Fruit fly (Drosophila melanogaster) whole organism, embryonic: ENCODE measurements around the gene APP-BP1.
A peak's percentile ranks its signal among the peaks of the same experiment; 100 is the strongest.

ENCODE experiments used
- CG13624 ChIP-seq: fragments of 200-800 bp; sonication (Bioruptor generic); optimal IDR thresholded peaks from 2 replicates; lab custom pipeline; 2016; ENCODE audit warnings: missing biosample characterization, missing genetic modification characterization
- CG14050 ChIP-seq: fragments of 200-800 bp; sonication (Bioruptor generic); IDR thresholded peaks from 3 replicates; pipeline ENCODE4 v1.3.6; 2022; ENCODE audit warnings: missing biosample characterization, missing genetic modification characterization
- CG14860 ChIP-seq: fragments of 200-800 bp; sonication (Bioruptor generic); IDR thresholded peaks from 3 replicates; pipeline ENCODE4 v1.3.6; 2022; ENCODE audit warnings: missing biosample characterization, missing genetic modification characterization; ENCODE audit not compliant: partially characterized antibody
- CG17186 ChIP-seq: fragments of 200-800 bp; sonication (Bioruptor generic); optimal IDR thresholded peaks from 3 replicates; lab custom pipeline; 2017; ENCODE audit warnings: missing biosample characterization, missing genetic modification reagents, missing genetic modification characterization
- CG17359 ChIP-seq: fragments of 200-800 bp; sonication (Bioruptor generic); optimal IDR thresholded peaks from 3 replicates; lab custom pipeline; 2018; ENCODE audit warnings: missing biosample characterization, mild to moderate bottlenecking, missing genetic modification characterization, moderate library complexity
- CG18476 ChIP-seq: fragments of 200-800 bp; sonication (Bioruptor generic); optimal IDR thresholded peaks from 2 replicates; lab custom pipeline; 2016; ENCODE audit warnings: missing biosample characterization, mild to moderate bottlenecking, missing genetic modification characterization
- CG3065 ChIP-seq: fragments of 200-800 bp; sonication (Bioruptor generic); optimal IDR thresholded peaks from 2 replicates; lab custom pipeline; 2016; ENCODE audit warnings: missing biosample characterization, missing genetic modification characterization
- CG32532 ChIP-seq: fragments of 200-800 bp; sonication (Bioruptor generic); IDR thresholded peaks from 2 replicates; pipeline ENCODE4 v1.3.6; 2022; ENCODE audit warnings: missing biosample characterization, missing genetic modification characterization
- CG42726 ChIP-seq: fragments of 200-800 bp; sonication (Bioruptor generic); IDR thresholded peaks from 2 replicates; pipeline ENCODE4 v1.3.6; 2022; ENCODE audit warnings: missing biosample characterization, missing genetic modification characterization; ENCODE audit not compliant: partially characterized antibody
- CG4328 ChIP-seq: fragments of 200-800 bp; sonication (Bioruptor generic); optimal IDR thresholded peaks from 3 replicates; lab custom pipeline; 2017; ENCODE audit warnings: missing biosample characterization, missing genetic modification reagents, missing genetic modification characterization
- CG4404 ChIP-seq: fragments of 200-800 bp; sonication (Bioruptor generic); IDR thresholded peaks from 2 replicates; pipeline ENCODE4 v1.3.6; 2022; ENCODE audit warnings: missing biosample characterization, missing genetic modification characterization
- CG4730 ChIP-seq: fragments of 200-800 bp; sonication (Bioruptor generic); IDR thresholded peaks from 2 replicates; pipeline ENCODE4 v1.3.6; 2022; ENCODE audit warnings: missing biosample characterization, missing genetic modification characterization
- CG6791 ChIP-seq: fragments of 200-800 bp; sonication (Bioruptor generic); IDR thresholded peaks from 3 replicates; pipeline ENCODE4 v1.3.6; 2022; ENCODE audit warnings: missing biosample characterization, missing genetic modification characterization; ENCODE audit not compliant: partially characterized antibody
- CG8089 ChIP-seq: fragments of 200-800 bp; sonication (Bioruptor generic); optimal IDR thresholded peaks from 3 replicates; lab custom pipeline; 2016; ENCODE audit warnings: missing biosample characterization, missing genetic modification characterization
- CG8290 ChIP-seq, 3 experiments: fragments of 200-800 bp; sonication (Bioruptor generic); optimal IDR thresholded peaks; 2 replicates each; lab custom pipeline; 2016 to 2019; ENCODE audit warnings: missing biosample characterization in 3 of 3, missing genetic modification characterization in 3 of 3, mild to moderate bottlenecking in 2 of 3, moderate library complexity in 1 of 3
- CG8478 ChIP-seq: fragments of >200 bp; optimal IDR thresholded peaks from 2 replicates; lab custom pipeline; 2018
- CG9437 ChIP-seq: fragments of 200-800 bp; sonication (Bioruptor generic); optimal IDR thresholded peaks from 2 replicates; lab custom pipeline; 2018; ENCODE audit warnings: missing biosample characterization, mild to moderate bottlenecking, missing genetic modification characterization
- Dbx ChIP-seq: fragments of 200-800 bp; sonication (Bioruptor generic); IDR thresholded peaks from 3 replicates; pipeline ENCODE4 v1.3.6; 2022; ENCODE audit warnings: missing biosample characterization, missing genetic modification characterization
- HLH54F ChIP-seq: fragments of 200-800 bp; sonication (Bioruptor generic); optimal IDR thresholded peaks from 3 replicates; lab custom pipeline; 2016; ENCODE audit warnings: missing biosample characterization, missing genetic modification characterization
- Hmr ChIP-seq: fragments of 200-800 bp; sonication (Bioruptor generic); optimal IDR thresholded peaks from 3 replicates; lab custom pipeline; 2017; ENCODE audit warnings: mild to moderate bottlenecking, missing biosample characterization, missing genetic modification reagents, missing genetic modification characterization
- Hmx ChIP-seq: fragments of 200-800 bp; sonication (Bioruptor generic); optimal IDR thresholded peaks from 2 replicates; lab custom pipeline; 2016; ENCODE audit warnings: missing biosample characterization, missing genetic modification characterization
- Hr39 ChIP-seq: fragments of >200 bp; optimal IDR thresholded peaks from 2 replicates; lab custom pipeline; 2017
- Med ChIP-seq: fragments of 200-800 bp; sonication (Bioruptor generic); peaks from one replicate; lab custom pipeline; 2016; ENCODE audit warnings: missing biosample characterization, missing genetic modification characterization, mild to moderate bottlenecking, inconsistent platforms, moderate library complexity
- Mrtf ChIP-seq: fragments of 200-800 bp; sonication (Bioruptor generic); IDR thresholded peaks from 3 replicates; pipeline ENCODE4 v1.3.6; 2022; ENCODE audit warnings: missing biosample characterization, missing genetic modification characterization
- NK7.1 ChIP-seq: fragments of 200-800 bp; sonication (Bioruptor generic); optimal IDR thresholded peaks from 3 replicates; lab custom pipeline; 2016; ENCODE audit warnings: missing biosample characterization, missing genetic modification characterization
- Optix ChIP-seq: fragments of 200-800 bp; sonication (Bioruptor generic); IDR thresholded peaks from 3 replicates; pipeline ENCODE4 v1.3.6; 2022; ENCODE audit warnings: missing biosample characterization, missing genetic modification characterization
- Ptx1 ChIP-seq: fragments of 200-800 bp; sonication (Bioruptor generic); IDR thresholded peaks from 2 replicates; pipeline ENCODE4 v1.3.6; 2022; ENCODE audit warnings: missing biosample characterization, missing genetic modification characterization
- Ravus ChIP-seq: fragments of 200-800 bp; sonication (Bioruptor generic); IDR thresholded peaks from 2 replicates; pipeline ENCODE4 v1.3.6; 2022; ENCODE audit warnings: missing biosample characterization, missing genetic modification characterization
- ato ChIP-seq: fragments of 200-800 bp; sonication (Bioruptor generic); IDR thresholded peaks from 2 replicates; pipeline ENCODE4 v1.3.6; 2022; ENCODE audit warnings: missing biosample characterization, missing genetic modification characterization; ENCODE audit not compliant: partially characterized antibody
- btn ChIP-seq: fragments of 200-800 bp; sonication (Bioruptor generic); optimal IDR thresholded peaks from 2 replicates; lab custom pipeline; 2016; ENCODE audit warnings: missing biosample characterization, missing genetic modification characterization
- cato ChIP-seq: fragments of 200-800 bp; sonication (Bioruptor generic); optimal IDR thresholded peaks from 2 replicates; lab custom pipeline; 2016; ENCODE audit warnings: missing biosample characterization, missing genetic modification characterization, borderline replicate concordance
- ci ChIP-seq: fragments of 200-800 bp; sonication (Bioruptor generic); IDR thresholded peaks from 3 replicates; pipeline ENCODE4 v1.3.6; 2022; ENCODE audit warnings: missing biosample characterization, missing genetic modification characterization
- corto ChIP-seq: fragments of 200-800 bp; sonication (Bioruptor generic); optimal IDR thresholded peaks from 2 replicates; lab custom pipeline; 2016; ENCODE audit warnings: missing biosample characterization, mild to moderate bottlenecking, missing genetic modification characterization, moderate library complexity
- fd102C ChIP-seq: fragments of 200-800 bp; sonication (Bioruptor generic); optimal IDR thresholded peaks from 2 replicates; lab custom pipeline; 2018; ENCODE audit warnings: missing biosample characterization, mild to moderate bottlenecking, missing genetic modification characterization, moderate library complexity
- ftz-f1 ChIP-seq: fragments of 200-800 bp; sonication (Bioruptor generic); optimal IDR thresholded peaks from 2 replicates; lab custom pipeline; 2016; ENCODE audit warnings: missing biosample characterization, missing genetic modification characterization
- her ChIP-seq: fragments of 200-800 bp; sonication (Bioruptor generic); optimal IDR thresholded peaks from 2 replicates; lab custom pipeline; 2016; ENCODE audit warnings: missing biosample characterization, missing genetic modification characterization
- lmd ChIP-seq: fragments of 200-800 bp; sonication (Bioruptor generic); IDR thresholded peaks from 2 replicates; pipeline ENCODE4 v1.3.6; 2022; ENCODE audit warnings: missing biosample characterization, missing genetic modification characterization
- lola ChIP-seq, 3 experiments: fragments of >200 bp in 2 of 3; fragments of 200-800 bp in 1 of 3; sonication (Bioruptor generic) in 1 of 3; optimal IDR thresholded peaks; 2 replicates each; lab custom pipeline; 2017 to 2019; ENCODE audit warnings: missing biosample characterization in 3 of 3, missing genetic modification characterization in 3 of 3, mild to moderate bottlenecking in 1 of 3, moderate library complexity in 1 of 3
- lov ChIP-seq, 2 experiments: fragments of 200-800 bp in 1 of 2; fragments of >200 bp in 1 of 2; sonication (Bioruptor generic) in 1 of 2; IDR thresholded peaks in 1 of 2; optimal IDR thresholded peaks in 1 of 2; 2 replicates in 1 of 2; 3 replicates in 1 of 2; pipeline versions ENCODE4 v1.3.6 to Lab custom; 2017 to 2022; ENCODE audit warnings: missing biosample characterization in 1 of 2, missing genetic modification characterization in 1 of 2
- luna ChIP-seq: fragments of 200-800 bp; sonication (Bioruptor generic); optimal IDR thresholded peaks from 2 replicates; lab custom pipeline; 2016; ENCODE audit warnings: missing biosample characterization, missing genetic modification characterization
- mam ChIP-seq: fragments of 200-800 bp; sonication (Bioruptor generic); optimal IDR thresholded peaks from 3 replicates; lab custom pipeline; 2016; ENCODE audit warnings: missing biosample characterization, missing genetic modification characterization
- nerfin-1 ChIP-seq: fragments of 200-800 bp; sonication (Bioruptor generic); optimal IDR thresholded peaks from 3 replicates; lab custom pipeline; 2019; ENCODE audit warnings: missing biosample characterization, mild to moderate bottlenecking, missing genetic modification characterization, moderate library complexity
- nerfin-2 ChIP-seq: fragments of 200-800 bp; sonication (Bioruptor generic); IDR thresholded peaks from 2 replicates; pipeline ENCODE4 v1.3.6; 2022; ENCODE audit warnings: missing biosample characterization, missing genetic modification characterization; ENCODE audit not compliant: partially characterized antibody
- prd ChIP-seq, 3 experiments: fragments of >200 bp in 2 of 3; fragments of 200-800 bp in 1 of 3; sonication (Bioruptor generic) in 1 of 3; optimal IDR thresholded peaks in 2 of 3; IDR thresholded peaks in 1 of 3; 2 replicates in 2 of 3; 3 replicates in 1 of 3; pipeline versions ENCODE4 v1.3.6 to Lab custom; 2017 to 2022; ENCODE audit warnings: missing biosample characterization in 1 of 3, missing genetic modification characterization in 1 of 3
- psq ChIP-seq: fragments of 200-800 bp; sonication (Bioruptor generic); optimal IDR thresholded peaks from 2 replicates; lab custom pipeline; 2017; ENCODE audit warnings: missing biosample characterization, missing genetic modification characterization
- sisA ChIP-seq: fragments of 200-800 bp; sonication (Bioruptor generic); IDR thresholded peaks from 2 replicates; pipeline ENCODE4 v1.3.6; 2022; ENCODE audit warnings: missing biosample characterization, missing genetic modification characterization
- slbo ChIP-seq: fragments of 200-800 bp; sonication (Bioruptor generic); IDR thresholded peaks from 2 replicates; pipeline ENCODE4 v1.3.6; 2022; ENCODE audit warnings: missing biosample characterization, missing genetic modification characterization
- tin ChIP-seq: fragments of 200-800 bp; sonication (Bioruptor generic); optimal IDR thresholded peaks from 3 replicates; lab custom pipeline; 2016; ENCODE audit warnings: missing biosample characterization, missing genetic modification characterization
- vvl ChIP-seq: fragments of 200-800 bp; sonication (Bioruptor generic); IDR thresholded peaks from 2 replicates; pipeline ENCODE4 v1.3.6; 2022; ENCODE audit warnings: missing biosample characterization, missing genetic modification characterization

Gene APP-BP1

dm6 chr3L:11119396-11119900, 21.2 kb downstream of the APP-BP1 start (continued):
- TF ChIP-seq btn, result no peak
- peak; percentile 21 for TF ChIP-seq HLH54F
- no peak for TF ChIP-seq fd102C (GFP tag; lab: Kevin White, UChicago)
- peak; percentile 54 for TF ChIP-seq sisA (GFP tag; lab: Robert Waterston, UW)
- TF ChIP-seq luna (GFP tag; lab: Kevin White, UChicago), result no peak
- peak; percentile 63 for TF ChIP-seq CG32532 (GFP tag; lab: Robert Waterston, UW)
- no peak for TF ChIP-seq CG14860 (GFP tag; lab: Robert Waterston, UW)
- TF ChIP-seq nerfin-1 (tag; lab: Kevin White, UChicago), result no peak
- TF ChIP-seq ci (GFP tag; lab: Robert Waterston, UW), result no peak
- TF ChIP-seq CG3065, result no peak
- peak; percentile 41 for TF ChIP-seq vvl (GFP tag; lab: Robert Waterston, UW)
- no peak for TF ChIP-seq prd (optimal IDR thresholded peaks at IDR 0.05; lab: Kevin White, UChicago)
- 0 out of 3 replicates have a peak, but pooled peaks have one; percentile 9 for TF ChIP-seq prd (GFP tag; IDR thresholded peaks at IDR 0.05; lab: Robert Waterston, UW)
- no peak for TF ChIP-seq NK7.1
- TF ChIP-seq CG4730, result 0 out of 2 replicates have a peak, but pooled peaks have one; percentile 10
- peak; percentile 42 for TF ChIP-seq mam
- no peak for TF ChIP-seq lola (GFP tag; optimal IDR thresholded peaks at IDR 0.05; lab: Kevin White, UChicago)
- 0 out of 2 replicates have a peak, but pooled peaks have one; percentile 10 for TF ChIP-seq CG42726 (GFP tag; lab: Robert Waterston, UW)
- TF ChIP-seq slbo, result peak; percentile 66
- no peak for TF ChIP-seq CG8478 (lab: Kevin White, UChicago)
- no peak for TF ChIP-seq her (GFP tag; lab: Kevin White, UChicago)
- TF ChIP-seq Mrtf (GFP tag; lab: Robert Waterston, UW), result 0 out of 3 replicates have a peak, but pooled peaks have one; percentile 28
- TF ChIP-seq CG4328 (GFP tag; lab: Kevin White, UChicago), result no peak
- TF ChIP-seq CG14050 (GFP tag; lab: Robert Waterston, UW), result no peak
- TF ChIP-seq CG17186 (GFP tag; lab: Kevin White, UChicago), result no peak
- TF ChIP-seq CG13624 (GFP tag; lab: Kevin White, UChicago), result no peak
- TF ChIP-seq ftz-f1, result no peak
- TF ChIP-seq Ravus (GFP tag; lab: Robert Waterston, UW), result no peak
- no peak for TF ChIP-seq CG17359 (tag; lab: Kevin White, UChicago)
- no peak for TF ChIP-seq CG8290 (GFP tag; optimal IDR thresholded peaks at IDR 0.05; lab: Kevin White, UChicago)
- TF ChIP-seq CG8290 (tag; optimal IDR thresholded peaks at IDR 0.05; lab: Kevin White, UChicago), result peak in 1 of 2 experiments; percentile 59
- no peak for TF ChIP-seq ato (GFP tag; lab: Robert Waterston, UW)
- 0 out of 2 replicates have a peak, but pooled peaks have one; percentile 24 for TF ChIP-seq Ptx1
- TF ChIP-seq cato (GFP tag; lab: Kevin White, UChicago), result no peak
- no peak for TF ChIP-seq CG18476 (GFP tag; lab: Kevin White, UChicago)
- no peak for TF ChIP-seq corto (GFP tag; lab: Kevin White, UChicago)
- TF ChIP-seq Dbx (GFP tag; lab: Robert Waterston, UW), result peak; percentile 37; the same call in 1 of the 3 replicates
- TF ChIP-seq CG4404, result 0 out of 2 replicates have a peak, but pooled peaks have one; percentile 10
- TF ChIP-seq lmd (GFP tag; lab: Robert Waterston, UW), result peak; percentile 45
- no peak for TF ChIP-seq Hmr (GFP tag; lab: Kevin White, UChicago)
- no peak for TF ChIP-seq lov (optimal IDR thresholded peaks at IDR 0.05; lab: Kevin White, UChicago)
- TF ChIP-seq lov (GFP tag; IDR thresholded peaks at IDR 0.05; lab: Robert Waterston, UW), result peak; percentile 35; the same call in 1 of the 3 replicates
- TF ChIP-seq CG6791 (GFP tag; lab: Robert Waterston, UW), result 0 out of 3 replicates have a peak, but pooled peaks have one; percentile 37
- no peak for TF ChIP-seq nerfin-2 (GFP tag; lab: Robert Waterston, UW)
- no peak for TF ChIP-seq CG8089 (GFP tag; lab: Kevin White, UChicago)
- peak; percentile 58 for TF ChIP-seq Med (GFP tag; lab: Kevin White, UChicago)
- TF ChIP-seq CG9437, result no peak
- no peak for TF ChIP-seq tin (GFP tag; lab: Kevin White, UChicago)
- TF ChIP-seq Optix (GFP tag; lab: Robert Waterston, UW), result 0 out of 3 replicates have a peak, but pooled peaks have one; percentile 29
- no peak for TF ChIP-seq Hmx (GFP tag; lab: Kevin White, UChicago)
- TF ChIP-seq Hr39 (lab: Kevin White, UChicago), result no peak
- no peak for TF ChIP-seq psq (GFP tag; lab: Kevin White, UChicago)
